Worm (Caenorhabditis elegans) whole organism, L2 larva: ENCODE data around the gene Y51H4A.13.

Source experiments
- F13H6.1 ChIP-seq: sonication (generic microtip); optimal IDR thresholded peaks from 2 replicates; lab custom pipeline; 2016; ENCODE audit warnings: missing genetic modification characterization, missing compliant biosample characterization
- aly-2 ChIP-seq: fragments of 150-350 bp; optimal IDR thresholded peaks from 2 replicates; lab custom pipeline; 2014; ENCODE audit warnings: missing biosample characterization, missing genetic modification characterization
- ceh-16 ChIP-seq: fragments of 150-350 bp; optimal IDR thresholded peaks from 2 replicates; lab custom pipeline; 2014; ENCODE audit warnings: missing biosample characterization, missing genetic modification characterization
- ceh-82 ChIP-seq: fragments of 150-350 bp; optimal IDR thresholded peaks from 2 replicates; lab custom pipeline; 2014; ENCODE audit warnings: missing biosample characterization, missing genetic modification characterization
- fos-1 ChIP-seq: fragments of 150-350 bp; optimal IDR thresholded peaks from 2 replicates; lab custom pipeline; 2014; ENCODE audit warnings: missing biosample characterization, missing genetic modification characterization
- lin-11 ChIP-seq: fragments of 150-350 bp; sonication (generic microtip); optimal IDR thresholded peaks from 2 replicates; lab custom pipeline; 2014; ENCODE audit warnings: missing biosample characterization, missing genetic modification characterization, inconsistent platforms, mixed read lengths
- lin-13 ChIP-seq: fragments of 150-350 bp; optimal IDR thresholded peaks from 2 replicates; lab custom pipeline; 2014; ENCODE audit warnings: missing biosample characterization, missing genetic modification reagents, missing genetic modification characterization
- mbf-1 ChIP-seq: sonication (generic microtip); optimal IDR thresholded peaks from 2 replicates; lab custom pipeline; 2017; ENCODE audit warnings: missing biosample characterization, missing genetic modification characterization
- mdl-1 ChIP-seq, 2 experiments: fragments of 150-350 bp in 1 of 2; sonication (generic microtip) in 1 of 2; optimal IDR thresholded peaks; 2 replicates each; lab custom pipeline; 2017; ENCODE audit warnings: missing biosample characterization in 2 of 2, missing genetic modification characterization in 2 of 2
- nhr-23 ChIP-seq: fragments of 150-350 bp; optimal IDR thresholded peaks from 2 replicates; lab custom pipeline; 2014; ENCODE audit warnings: missing biosample characterization, missing genetic modification reagents, missing genetic modification characterization
- nhr-77 ChIP-seq: fragments of 150-350 bp; optimal IDR thresholded peaks from 2 replicates; lab custom pipeline; 2014; ENCODE audit warnings: missing biosample characterization, missing genetic modification characterization
- skn-1 ChIP-seq: sonication (generic microtip); optimal IDR thresholded peaks from 2 replicates; lab custom pipeline; 2017; ENCODE audit warnings: missing biosample characterization, missing genetic modification characterization
- sma-3 ChIP-seq: sonication (generic microtip); optimal IDR thresholded peaks from 2 replicates; lab custom pipeline; 2016; ENCODE audit warnings: missing genetic modification reagents, missing genetic modification characterization, missing compliant biosample characterization
- sma-9 ChIP-seq, 2 experiments: fragments of 150-350 bp in 1 of 2; sonication (generic microtip) in 1 of 2; optimal IDR thresholded peaks; 2 replicates each; lab custom pipeline; 2014 to 2016; ENCODE audit warnings: missing genetic modification characterization in 2 of 2, mild to moderate bottlenecking in 1 of 2, missing biosample characterization in 1 of 2, missing compliant biosample characterization in 1 of 2, missing genetic modification reagents in 1 of 2, moderate library complexity in 1 of 2
- snpc-4 ChIP-seq: fragments of 150-350 bp; optimal IDR thresholded peaks from 2 replicates; lab custom pipeline; 2014; ENCODE audit warnings: missing biosample characterization, missing genetic modification characterization
- unc-39 ChIP-seq: fragments of 150-350 bp; optimal IDR thresholded peaks from 2 replicates; lab custom pipeline; 2014; ENCODE audit warnings: missing biosample characterization, missing genetic modification characterization
- unc-55 ChIP-seq: fragments of 150-350 bp; sonication (generic microtip); optimal IDR thresholded peaks from 3 replicates; lab custom pipeline; 2014; ENCODE audit warnings: missing biosample characterization, missing genetic modification reagents, missing genetic modification characterization
- zag-1 ChIP-seq: fragments of 150-350 bp; optimal IDR thresholded peaks from 2 replicates; lab custom pipeline; 2014; ENCODE audit warnings: missing biosample characterization, missing genetic modification characterization

The Y51H4A.13 gene

ce11 chrIV:16602676-16603075 is 43.5 kb downstream of the Y51H4A.13 start, which contains the start of gene col-137:
Gene col-137, minus strand, starts transcription at chrIV:16602776.
- no peak for TF ChIP-seq F13H6.1 (tag; lab: Kevin White, UChicago)
- TF ChIP-seq mdl-1 (tag; optimal IDR thresholded peaks at IDR 0.05; lab: Kevin White, UChicago), result no peak
- no peak for TF ChIP-seq skn-1 (tag; lab: Kevin White, UChicago)
- no peak for TF ChIP-seq aly-2 (tag; lab: Kevin White, UChicago)
- no peak for TF ChIP-seq fos-1 (tag; lab: Kevin White, UChicago)
- TF ChIP-seq lin-13 (GFP tag; lab: Kevin White, UChicago), result no peak
- no peak for TF ChIP-seq ceh-16 (tag; lab: Kevin White, UChicago)
- no peak for TF ChIP-seq unc-55
- no peak for TF ChIP-seq sma-3
- TF ChIP-seq lin-11 (tag; lab: Kevin White, UChicago), result no peak

- TF ChIP-seq nhr-77 (tag; lab: Kevin White, UChicago), result no peak
- no peak for TF ChIP-seq sma-9 (GFP tag; optimal IDR thresholded peaks at IDR 0.05; lab: Kevin White, UChicago)
- no peak for TF ChIP-seq sma-9 (tag; optimal IDR thresholded peaks at IDR 0.05; lab: Kevin White, UChicago)
- TF ChIP-seq zag-1, result no peak
- TF ChIP-seq sma-3, result no peak
- TF ChIP-seq mdl-1 (tag; optimal IDR thresholded peaks at IDR 0.05; lab: Kevin White, UChicago), result no peak
- no peak for TF ChIP-seq unc-39 (tag; lab: Kevin White, UChicago)
- TF ChIP-seq mbf-1, result no peak
- no peak for TF ChIP-seq skn-1 (tag; lab: Kevin White, UChicago)
- TF ChIP-seq nhr-23 (tag; lab: Kevin White, UChicago), result no peak
- no peak for TF ChIP-seq ceh-82 (tag; lab: Kevin White, UChicago)
- no peak for TF ChIP-seq snpc-4 (tag; lab: Kevin White, UChicago)
Measured at ce11 chrIV:16601599-16601998, 44.6 kb downstream of the Y51H4A.13 start.
